Fruit fly (Drosophila melanogaster) whole organism, adult: ENCODE results near the gene dlp.

Source experiments
- CG1620 ChIP-seq: fragments of 200-800 bp; sonication (Bioruptor generic); optimal IDR thresholded peaks from 2 replicates; lab custom pipeline; 2016; ENCODE audit warnings: missing biosample characterization, missing genetic modification characterization
- CG33017 ChIP-seq: fragments of 200-800 bp; sonication (Bioruptor generic); optimal IDR thresholded peaks from 2 replicates; lab custom pipeline; 2018; ENCODE audit warnings: missing biosample characterization, mild to moderate bottlenecking, missing genetic modification characterization, moderate library complexity
- Clk ChIP-seq: fragments of 200-800 bp; sonication (Bioruptor generic); optimal IDR thresholded peaks from 2 replicates; lab custom pipeline; 2017; ENCODE audit warnings: missing biosample characterization, missing genetic modification characterization
- Crg-1 ChIP-seq: fragments of 200-800 bp; sonication (Bioruptor generic); optimal IDR thresholded peaks from 2 replicates; lab custom pipeline; 2016; ENCODE audit warnings: missing biosample characterization, missing genetic modification characterization
- Mnt ChIP-seq: fragments of 200-800 bp; sonication (Bioruptor generic); optimal IDR thresholded peaks from 2 replicates; lab custom pipeline; 2016; ENCODE audit warnings: missing biosample characterization, mild to moderate bottlenecking, missing genetic modification characterization
- bab1 ChIP-seq: fragments of 200-800 bp; sonication (Bioruptor generic); optimal IDR thresholded peaks from 3 replicates; lab custom pipeline; 2019; ENCODE audit warnings: missing biosample characterization, mild to moderate bottlenecking, missing genetic modification characterization, moderate library complexity
- kay ChIP-seq: fragments of 200-800 bp; sonication (Bioruptor generic); peaks from one replicate; lab custom pipeline; 2016; ENCODE audit warnings: missing biosample characterization, missing genetic modification characterization, borderline replicate concordance
- tj ChIP-seq: fragments of 200-800 bp; sonication (Bioruptor generic); optimal IDR thresholded peaks from 3 replicates; lab custom pipeline; 2017; ENCODE audit warnings: missing biosample characterization, mild to moderate bottlenecking, missing genetic modification characterization, moderate library complexity

DNA sequence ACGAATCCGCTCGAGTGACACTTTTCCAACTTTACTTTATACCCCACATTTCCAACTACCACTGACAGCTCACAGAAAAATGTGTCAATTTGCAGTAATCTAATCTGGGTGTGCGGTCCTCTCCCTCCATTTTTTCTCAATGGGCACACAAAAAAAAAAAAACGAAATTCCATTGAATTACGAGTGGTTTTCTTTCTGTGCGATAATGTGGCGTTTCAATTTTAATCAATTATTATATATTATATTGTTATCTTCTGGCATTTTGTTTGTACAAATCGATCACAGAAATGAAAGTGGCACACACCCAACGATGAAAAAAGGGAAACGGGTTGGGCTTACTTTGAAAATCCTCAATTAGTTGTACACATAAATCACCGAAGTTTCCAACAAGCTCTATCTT, 17.9 kb downstream of the dlp start:
- TF ChIP-seq Crg-1 (GFP tag; lab: Kevin White, UChicago): no peak
- no peak for TF ChIP-seq Mnt
- no peak for TF ChIP-seq bab1 (GFP tag; lab: Kevin White, UChicago)
- peak; percentile 38 for TF ChIP-seq kay (GFP tag; lab: Kevin White, UChicago)
- TF ChIP-seq CG33017: no peak
- peak; percentile 44 for TF ChIP-seq tj
- TF ChIP-seq Clk (GFP tag; lab: Kevin White, UChicago): no peak
- no peak for TF ChIP-seq CG1620
